Fruit fly (Drosophila melanogaster) whole organism, embryonic: ENCODE data around the gene CG13248.

ENCODE experiments used
- Atf-2 ChIP-seq: fragments of 200-800 bp; sonication (Bioruptor generic); optimal IDR thresholded peaks from 2 replicates; lab custom pipeline; 2016; ENCODE audit warnings: missing biosample characterization, missing genetic modification characterization
- Blimp-1 ChIP-seq: fragments of 200-800 bp; sonication (Bioruptor generic); optimal IDR thresholded peaks from 3 replicates; lab custom pipeline; 2018; ENCODE audit warnings: missing biosample characterization, missing genetic modification characterization, mild to moderate bottlenecking, moderate library complexity, missing genetic modification reagents
- Bteb2 ChIP-seq: fragments of 200-800 bp; sonication (Bioruptor generic); optimal IDR thresholded peaks from 2 replicates; lab custom pipeline; 2016; ENCODE audit warnings: missing biosample characterization, missing genetic modification characterization
- CG10431 ChIP-seq: fragments of 200-800 bp; sonication (Bioruptor generic); optimal IDR thresholded peaks from 3 replicates; lab custom pipeline; 2018; ENCODE audit warnings: missing biosample characterization, mild to moderate bottlenecking, missing genetic modification characterization
- CG11456 ChIP-seq: fragments of 200-800 bp; sonication (Bioruptor generic); IDR thresholded peaks from 3 replicates; pipeline ENCODE4 v1.3.6; 2022; ENCODE audit warnings: missing biosample characterization, missing genetic modification characterization
- CG11504 ChIP-seq: fragments of 200-800 bp; sonication (Bioruptor generic); optimal IDR thresholded peaks from 3 replicates; lab custom pipeline; 2019; ENCODE audit warnings: missing biosample characterization, mild to moderate bottlenecking, missing genetic modification characterization, moderate library complexity
- CG12769 ChIP-seq: fragments of 200-800 bp; sonication (Bioruptor generic); optimal IDR thresholded peaks from 2 replicates; lab custom pipeline; 2019; ENCODE audit warnings: missing biosample characterization, mild to moderate bottlenecking, missing genetic modification characterization, moderate library complexity
- CG13296 ChIP-seq: fragments of 200-800 bp; sonication (Bioruptor generic); optimal IDR thresholded peaks from 3 replicates; lab custom pipeline; 2018; ENCODE audit warnings: missing biosample characterization, mild to moderate bottlenecking, missing genetic modification characterization
- CG15479 ChIP-seq: fragments of 200-800 bp; sonication (Bioruptor generic); optimal IDR thresholded peaks from 3 replicates; lab custom pipeline; 2019; ENCODE audit warnings: missing biosample characterization, mild to moderate bottlenecking, missing genetic modification characterization, moderate library complexity
- CG17359 ChIP-seq: fragments of 200-800 bp; sonication (Bioruptor generic); optimal IDR thresholded peaks from 3 replicates; lab custom pipeline; 2018; ENCODE audit warnings: missing biosample characterization, mild to moderate bottlenecking, missing genetic modification characterization, moderate library complexity
- CG17361 ChIP-seq: fragments of 200-800 bp; sonication (Bioruptor generic); IDR thresholded peaks from 3 replicates; pipeline ENCODE4 v1.3.6; 2022; ENCODE audit warnings: missing biosample characterization, missing genetic modification characterization
- CG30431 ChIP-seq: fragments of 200-800 bp; sonication (Bioruptor generic); optimal IDR thresholded peaks from 2 replicates; lab custom pipeline; 2017; ENCODE audit warnings: missing biosample characterization, missing genetic modification characterization
- CG33213 ChIP-seq: fragments of 200-800 bp; sonication (Bioruptor generic); optimal IDR thresholded peaks from 3 replicates; lab custom pipeline; 2016; ENCODE audit warnings: missing biosample characterization, missing genetic modification characterization
- CG34224 ChIP-seq: fragments of 200-800 bp; sonication (Bioruptor generic); IDR thresholded peaks from 3 replicates; pipeline ENCODE4 v1.3.6; 2022; ENCODE audit warnings: missing biosample characterization, missing genetic modification characterization; ENCODE audit not compliant: partially characterized antibody
- CG3847 ChIP-seq: fragments of 200-800 bp; sonication (Bioruptor generic); IDR thresholded peaks from 2 replicates; pipeline ENCODE4 v1.3.6; 2022; ENCODE audit warnings: missing biosample characterization, missing genetic modification characterization
- CG4282 ChIP-seq: fragments of 200-800 bp; sonication (Bioruptor generic); optimal IDR thresholded peaks from 2 replicates; lab custom pipeline; 2016; ENCODE audit warnings: missing biosample characterization, missing genetic modification characterization
- CG4360 ChIP-seq: fragments of 200-800 bp; sonication (Bioruptor generic); IDR thresholded peaks from 2 replicates; pipeline ENCODE4 v1.3.6; 2022; ENCODE audit warnings: missing biosample characterization, missing genetic modification characterization
- CG6254 ChIP-seq: fragments of 200-800 bp; sonication (Bioruptor generic); optimal IDR thresholded peaks from 3 replicates; lab custom pipeline; 2017; ENCODE audit warnings: mild to moderate bottlenecking, missing biosample characterization, missing genetic modification reagents, missing genetic modification characterization
- CG6791 ChIP-seq: fragments of 200-800 bp; sonication (Bioruptor generic); IDR thresholded peaks from 3 replicates; pipeline ENCODE4 v1.3.6; 2022; ENCODE audit warnings: missing biosample characterization, missing genetic modification characterization; ENCODE audit not compliant: partially characterized antibody
- CG7372 ChIP-seq: fragments of 200-800 bp; sonication (Bioruptor generic); IDR thresholded peaks from 2 replicates; pipeline ENCODE4 v1.3.6; 2022; ENCODE audit warnings: missing biosample characterization, missing genetic modification characterization
- CG7745 ChIP-seq: fragments of 200-800 bp; sonication (Bioruptor generic); optimal IDR thresholded peaks from 2 replicates; lab custom pipeline; 2018; ENCODE audit warnings: missing biosample characterization, mild to moderate bottlenecking, missing genetic modification characterization, moderate library complexity
- CG7987 ChIP-seq: fragments of 200-800 bp; sonication (Bioruptor generic); optimal IDR thresholded peaks from 2 replicates; lab custom pipeline; 2018; ENCODE audit warnings: missing biosample characterization, mild to moderate bottlenecking, missing genetic modification characterization, moderate library complexity
- CHES-1-like ChIP-seq: fragments of 200-800 bp; sonication (Bioruptor generic); optimal IDR thresholded peaks from 2 replicates; lab custom pipeline; 2016; ENCODE audit warnings: missing biosample characterization, missing genetic modification characterization
- Gsc ChIP-seq: fragments of 200-800 bp; sonication (Bioruptor generic); IDR thresholded peaks from 2 replicates; pipeline ENCODE4 v1.3.6; 2022; ENCODE audit warnings: missing biosample characterization, missing genetic modification characterization
- MBD-R2 ChIP-seq: fragments of 200-800 bp; sonication (Bioruptor generic); IDR thresholded peaks from 2 replicates; pipeline ENCODE4 v1.3.6; 2022; ENCODE audit warnings: missing biosample characterization, missing genetic modification characterization
- MESR4 ChIP-seq: fragments of 200-800 bp; sonication (Bioruptor generic); optimal IDR thresholded peaks from 2 replicates; lab custom pipeline; 2018; ENCODE audit warnings: missing biosample characterization, mild to moderate bottlenecking, missing genetic modification characterization, moderate library complexity
- Med ChIP-seq: fragments of 200-800 bp; sonication (Bioruptor generic); peaks from one replicate; lab custom pipeline; 2016; ENCODE audit warnings: missing biosample characterization, missing genetic modification characterization, mild to moderate bottlenecking, inconsistent platforms, moderate library complexity
- Mes4 ChIP-seq: fragments of 200-800 bp; sonication (Bioruptor generic); optimal IDR thresholded peaks from 2 replicates; lab custom pipeline; 2016; ENCODE audit warnings: missing biosample characterization, missing genetic modification characterization
- NC2β ChIP-seq: fragments of 200-800 bp; sonication (Bioruptor generic); optimal IDR thresholded peaks from 2 replicates; lab custom pipeline; 2016; ENCODE audit warnings: missing biosample characterization, missing genetic modification characterization
- ara ChIP-seq: fragments of 200-800 bp; sonication (Bioruptor generic); IDR thresholded peaks from 2 replicates; pipeline ENCODE4 v1.3.6; 2022; ENCODE audit warnings: missing biosample characterization, missing genetic modification characterization
- az2 ChIP-seq: fragments of 200-800 bp; sonication (Bioruptor generic); optimal IDR thresholded peaks from 3 replicates; lab custom pipeline; 2016; ENCODE audit warnings: missing biosample characterization, missing genetic modification characterization
- dan ChIP-seq: fragments of 200-800 bp; sonication (Bioruptor generic); IDR thresholded peaks from 2 replicates; pipeline ENCODE4 v1.3.6; 2022; ENCODE audit warnings: missing biosample characterization, missing genetic modification characterization
- disco-r ChIP-seq: fragments of 200-800 bp; sonication (Bioruptor generic); optimal IDR thresholded peaks from 2 replicates; lab custom pipeline; 2016; ENCODE audit warnings: missing biosample characterization, missing genetic modification characterization
- gcm2 ChIP-seq: fragments of 200-800 bp; sonication (Bioruptor generic); optimal IDR thresholded peaks from 2 replicates; lab custom pipeline; 2016; ENCODE audit warnings: missing biosample characterization, missing genetic modification characterization
- gfzf ChIP-seq: fragments of 200-800 bp; sonication (Bioruptor generic); optimal IDR thresholded peaks from 2 replicates; lab custom pipeline; 2016; ENCODE audit warnings: missing biosample characterization, mild to moderate bottlenecking, missing genetic modification characterization, moderate library complexity
- hb ChIP-seq: fragments of 200-800 bp; sonication (Bioruptor generic); IDR thresholded peaks from 3 replicates; pipeline ENCODE4 v1.3.6; 2022; ENCODE audit warnings: missing biosample characterization, missing genetic modification characterization; ENCODE audit not compliant: partially characterized antibody
- jumu ChIP-seq: fragments of 200-800 bp; sonication (Bioruptor generic); optimal IDR thresholded peaks from 3 replicates; lab custom pipeline; 2016; ENCODE audit warnings: missing biosample characterization, missing genetic modification characterization
- lab ChIP-seq: fragments of 200-800 bp; sonication (Bioruptor generic); optimal IDR thresholded peaks from 3 replicates; lab custom pipeline; 2017; ENCODE audit warnings: missing biosample characterization, missing genetic modification characterization, mild to moderate bottlenecking, moderate library complexity, missing genetic modification reagents
- nmo ChIP-seq: fragments of 200-800 bp; sonication (Bioruptor generic); optimal IDR thresholded peaks from 2 replicates; lab custom pipeline; 2018; ENCODE audit warnings: missing biosample characterization, mild to moderate bottlenecking, missing genetic modification characterization, moderate library complexity
- oc ChIP-seq: fragments of 200-800 bp; sonication (Bioruptor generic); optimal IDR thresholded peaks from 2 replicates; lab custom pipeline; 2018; ENCODE audit warnings: missing biosample characterization, mild to moderate bottlenecking, missing genetic modification characterization, moderate library complexity
- org-1 ChIP-seq: fragments of 200-800 bp; sonication (Bioruptor generic); optimal IDR thresholded peaks from 2 replicates; lab custom pipeline; 2017; ENCODE audit warnings: missing biosample characterization, missing genetic modification characterization
- otp ChIP-seq: fragments of 200-800 bp; sonication (Bioruptor generic); IDR thresholded peaks from 3 replicates; pipeline ENCODE4, ENCODE4 v1.3.6; 2022; ENCODE audit warnings: missing biosample characterization, missing genetic modification characterization
- pan ChIP-seq, 4 experiments: fragments of >200 bp in 3 of 4; fragments of 200-800 bp in 1 of 4; sonication (Bioruptor generic) in 1 of 4; optimal IDR thresholded peaks in 3 of 4; IDR thresholded peaks in 1 of 4; 2 replicates each; pipeline versions ENCODE4 v1.3.6 to Lab custom; 2017 to 2022; ENCODE audit warnings: missing biosample characterization in 2 of 4, missing genetic modification characterization in 2 of 4, mixed read lengths in 1 of 4
- pfk ChIP-seq: fragments of 200-800 bp; sonication (Bioruptor generic); optimal IDR thresholded peaks from 2 replicates; lab custom pipeline; 2018; ENCODE audit warnings: missing biosample characterization, mild to moderate bottlenecking, missing genetic modification characterization, moderate library complexity
- pho ChIP-seq: fragments of 200-800 bp; sonication (Bioruptor generic); optimal IDR thresholded peaks from 2 replicates; lab custom pipeline; 2016; ENCODE audit warnings: missing biosample characterization, missing genetic modification characterization
- pita ChIP-seq: fragments of 200-800 bp; sonication (Bioruptor generic); optimal IDR thresholded peaks from 2 replicates; lab custom pipeline; 2017; ENCODE audit warnings: missing biosample characterization, mild to moderate bottlenecking, missing genetic modification characterization
- tio ChIP-seq: fragments of 200-800 bp; sonication (Bioruptor generic); optimal IDR thresholded peaks from 2 replicates; lab custom pipeline; 2017; ENCODE audit warnings: missing biosample characterization, missing genetic modification characterization, inconsistent platforms
- ttk ChIP-seq: fragments of 200-800 bp; sonication (Bioruptor generic); IDR thresholded peaks from 2 replicates; pipeline ENCODE4 v2.1.2; 2022; ENCODE audit warnings: missing biosample characterization, missing genetic modification characterization
- tx ChIP-seq: fragments of 200-800 bp; sonication (Bioruptor generic); optimal IDR thresholded peaks from 2 replicates; lab custom pipeline; 2016; ENCODE audit warnings: missing biosample characterization, missing genetic modification characterization

The CG13248 gene

DNA sequence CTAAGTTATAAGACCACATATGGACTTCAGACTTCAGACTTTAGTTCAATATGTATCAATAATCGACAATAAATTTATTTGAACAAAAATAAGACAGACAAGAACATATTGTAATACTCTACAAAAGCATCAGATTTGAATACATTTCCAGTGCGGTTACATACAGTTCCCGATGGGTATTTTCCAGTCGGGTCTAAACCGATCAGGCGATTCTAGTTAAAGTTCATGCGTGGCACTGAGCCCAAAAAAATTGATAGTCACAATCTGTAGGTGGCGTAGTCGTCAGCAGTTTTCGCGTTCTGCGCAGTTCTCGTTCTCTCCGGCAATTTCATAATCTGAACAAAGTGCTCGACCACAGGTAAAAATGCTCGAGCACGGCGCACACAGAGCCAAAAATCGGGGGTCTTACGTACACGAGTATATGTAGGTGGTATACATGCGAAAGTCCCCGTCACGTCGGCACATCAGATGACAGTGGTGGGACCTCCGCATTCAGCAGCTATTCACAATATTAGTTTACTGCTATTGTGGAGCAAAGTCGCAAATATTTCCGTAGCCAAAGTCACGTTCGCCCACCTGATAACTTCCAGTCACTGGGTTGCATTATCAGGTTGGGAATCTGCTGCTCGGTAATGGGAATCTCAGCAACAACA lies 15.0 kb downstream of the CG13248 start (continued):
- TF ChIP-seq CG7987 (GFP tag; lab: Kevin White, UChicago) (peak; percentile 44), Bteb2 (GFP tag; lab: Kevin White, UChicago) (peak; percentile 61), CG10431 (GFP tag; lab: Kevin White, UChicago) (peak; percentile 63), CG33213 (no peak), gfzf (GFP tag; lab: Kevin White, UChicago) (no peak), CG34224 (peak; percentile 42; the same call in 2 of the 3 replicates), pho (GFP tag; lab: Kevin White, UChicago) (peak; percentile 64), Gsc (GFP tag; lab: Robert Waterston, UW) (no peak), CG12769 (tag; lab: Kevin White, UChicago) (peak; percentile 73), dan (GFP tag; lab: Robert Waterston, UW) (no peak), CG17359 (tag; lab: Kevin White, UChicago) (no peak), MBD-R2 (GFP tag; lab: Robert Waterston, UW) (peak; percentile 42; the same call in 1 of the 2 replicates), hb (no peak), Mes4 (no peak), Atf-2 (GFP tag; lab: Kevin White, UChicago) (peak; percentile 29), CG30431 (no peak), CG6254 (GFP tag; lab: Kevin White, UChicago) (no peak), CG4360 (GFP tag; lab: Robert Waterston, UW) (no peak), NC2β (no peak), oc (no peak), MESR4 (GFP tag; lab: Kevin White, UChicago) (no peak), disco-r (no peak), CG3847 (GFP tag; lab: Robert Waterston, UW) (no peak), jumu (no peak), pan (optimal IDR thresholded peaks at IDR 0.05; lab: Kevin White, UChicago) (no peak), pan (GFP tag; optimal IDR thresholded peaks at IDR 0.05 in 1 of 2, IDR thresholded peaks at IDR 0.05 in 1 of 2) (peak in 1 of 2 experiments; percentile 31), tx (GFP tag; lab: Kevin White, UChicago) (no peak), Blimp-1 (GFP tag; lab: Kevin White, UChicago) (no peak), tio (GFP tag; lab: Kevin White, UChicago) (peak; percentile 24), CG7745 (tag; lab: Kevin White, UChicago) (no peak), CG4282 (no peak), CG11504 (tag; lab: Kevin White, UChicago) (peak; percentile 53), CG15479 (GFP tag; lab: Kevin White, UChicago) (no peak), CG13296 (peak; percentile 44), ara (GFP tag; lab: Robert Waterston, UW) (no peak), Med (GFP tag; lab: Kevin White, UChicago) (peak; percentile 87), ttk (GFP tag; lab: Robert Waterston, UW) (no peak), org-1 (no peak), CG6791 (GFP tag; lab: Robert Waterston, UW) (no peak), gcm2 (GFP tag; lab: Kevin White, UChicago) (no peak), pfk (GFP tag; lab: Kevin White, UChicago) (peak; percentile 58), otp (GFP tag; lab: Robert Waterston, UW) (0 out of 3 replicates have a peak, but pooled peaks have one; percentile 26), CG17361 (GFP tag; lab: Robert Waterston, UW) (peak; percentile 51; the same call in 1 of the 3 replicates), az2 (GFP tag; lab: Kevin White, UChicago) (no peak), pita (GFP tag; lab: Kevin White, UChicago) (no peak), CG11456 (GFP tag; lab: Robert Waterston, UW) (no peak; the same call in 2 of the 3 replicates), CG7372 (GFP tag; lab: Robert Waterston, UW) (no peak), lab (GFP tag; lab: Kevin White, UChicago) (peak; percentile 65), nmo (GFP tag; lab: Kevin White, UChicago) (peak; percentile 33), CHES-1-like (GFP tag; lab: Kevin White, UChicago) (no peak)
